Worm (Caenorhabditis elegans): ENCODE results near the gene Y38H8A.12.

DNA sequence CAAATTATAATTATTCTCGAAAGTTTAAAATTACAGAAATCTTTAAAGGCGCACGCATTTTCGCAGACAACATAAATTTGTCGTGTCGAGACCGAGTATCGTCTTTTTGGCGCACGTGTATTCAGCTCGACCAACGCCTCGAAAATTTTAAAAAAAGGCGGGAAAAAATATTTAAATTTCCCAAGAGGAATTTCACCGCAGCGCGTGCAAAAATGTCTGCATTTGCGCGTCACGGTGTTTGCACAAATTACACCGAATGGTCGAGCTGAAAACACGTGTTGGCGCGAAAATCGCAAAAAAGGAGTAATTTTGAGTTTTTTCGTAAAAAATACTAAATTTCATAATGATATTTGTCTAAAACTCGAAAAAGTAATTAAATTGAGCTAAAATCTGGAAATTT lies 10.0 kb downstream of the Y38H8A.12 start:
- TF ChIP-seq nhr-77 (tag; optimal IDR thresholded peaks at IDR 0.05) (no peak), mdl-1 (tag; optimal IDR thresholded peaks at IDR 0.05) (no peak), skn-1 (tag; optimal IDR thresholded peaks at IDR 0.05) (no peak), nhr-11 (tag; optimal IDR thresholded peaks at IDR 0.05) (no peak), ceh-82 (tag; optimal IDR thresholded peaks at IDR 0.05) (no peak), lin-39 (tag; optimal IDR thresholded peaks at IDR 0.05) (no peak), nhr-237 (tag; optimal IDR thresholded peaks at IDR 0.05) (no peak), elt-1 (tag; optimal IDR thresholded peaks at IDR 0.05) (no peak), ama-1 (optimal IDR thresholded peaks at IDR 0.05) (no peak)
